Worm (Caenorhabditis elegans) whole organism, L4 larva: ENCODE measurements around the gene mff-1.
A peak's percentile ranks its signal among the peaks of the same experiment; 100 is the strongest.

Experiments used
- D1046.2 ChIP-seq: fragments of 200-800 bp; sonication (Bioruptor generic); IDR thresholded peaks from 2 replicates; pipeline ENCODE4 v1.3.6; 2022; ENCODE audit warnings: missing genetic modification characterization, missing compliant biosample characterization
- T26A8.4 ChIP-seq: fragments of 200-800 bp; sonication (Bioruptor generic); IDR thresholded peaks from 2 replicates; pipeline ENCODE4 v1.3.6; 2022; ENCODE audit warnings: missing genetic modification characterization, missing compliant biosample characterization
- ZK337.2 ChIP-seq: fragments of 200-800 bp; sonication (Bioruptor generic); IDR thresholded peaks from 2 replicates; pipeline ENCODE4 v1.3.6; 2022; ENCODE audit warnings: missing genetic modification reagents, missing genetic modification characterization, missing compliant biosample characterization
- arid-1 ChIP-seq: fragments of 200-800 bp; sonication (Bioruptor generic); conservative IDR thresholded peaks from 2 replicates; pipeline ENCODE4 v1.3.6; 2022; ENCODE audit warnings: missing genetic modification reagents, missing genetic modification characterization, missing compliant biosample characterization
- attf-4 ChIP-seq: sonication (generic microtip); optimal IDR thresholded peaks from 3 replicates; lab custom pipeline; 2017; ENCODE audit warnings: missing biosample characterization, missing genetic modification characterization
- ceh-20 ChIP-seq: fragments of 200-800 bp; sonication (Bioruptor generic); IDR thresholded peaks from 2 replicates; pipeline ENCODE4 v1.3.6; 2022; ENCODE audit warnings: missing genetic modification reagents, missing genetic modification characterization, missing compliant biosample characterization
- ceh-62 ChIP-seq: sonication (generic microtip); optimal IDR thresholded peaks from 2 replicates; lab custom pipeline; 2017; ENCODE audit warnings: missing biosample characterization, missing genetic modification characterization
- daf-12 ChIP-seq: fragments of 150-350 bp; optimal IDR thresholded peaks from 2 replicates; lab custom pipeline; 2014; ENCODE audit warnings: missing biosample characterization, missing genetic modification reagents, missing genetic modification characterization
- daf-16 ChIP-seq, 3 experiments: sonication (generic microtip); optimal IDR thresholded peaks; 2 replicates each; lab custom pipeline; 2016 to 2017; ENCODE audit warnings: missing genetic modification characterization in 3 of 3, missing genetic modification reagents in 3 of 3, mild to moderate bottlenecking in 2 of 3, missing compliant biosample characterization in 2 of 3, missing biosample characterization in 1 of 3, moderate library complexity in 1 of 3
- dmd-6 ChIP-seq: fragments of 200-800 bp; sonication (Bioruptor generic); IDR thresholded peaks from 2 replicates; pipeline ENCODE4 v1.3.6; 2022; ENCODE audit warnings: missing genetic modification reagents, missing genetic modification characterization, missing compliant biosample characterization
- dmd-9 ChIP-seq: fragments of 200-800 bp; sonication (Bioruptor generic); IDR thresholded peaks from 2 replicates; pipeline ENCODE4 v1.3.6; 2022; ENCODE audit warnings: missing genetic modification reagents, missing genetic modification characterization, missing compliant biosample characterization
- dpl-1 ChIP-seq: fragments of 150-350 bp; optimal IDR thresholded peaks from 2 replicates; lab custom pipeline; 2014; ENCODE audit warnings: missing biosample characterization, missing genetic modification reagents, missing genetic modification characterization
- duxl-1 ChIP-seq: sonication (generic microtip); optimal IDR thresholded peaks from 2 replicates; lab custom pipeline; 2016; ENCODE audit warnings: mild to moderate bottlenecking, missing genetic modification characterization, moderate library complexity, missing compliant biosample characterization; ENCODE audit not compliant: poor library complexity
- dve-1 ChIP-seq: sonication (generic microtip); optimal IDR thresholded peaks from 2 replicates; lab custom pipeline; 2017; ENCODE audit warnings: antibody characterized with exemption, mild to moderate bottlenecking, missing genetic modification characterization, missing compliant biosample characterization; ENCODE audit not compliant: insufficient read depth
- egl-43 ChIP-seq: fragments of 200-800 bp; sonication (Bioruptor generic); IDR thresholded peaks from 2 replicates; pipeline ENCODE4 v1.3.6; 2022; ENCODE audit warnings: missing genetic modification reagents, missing genetic modification characterization, missing compliant biosample characterization
- hlh-11 ChIP-seq: fragments of 200-800 bp; sonication (Bioruptor generic); optimal IDR thresholded peaks from 2 replicates; lab custom pipeline; 2018; ENCODE audit warnings: mild to moderate bottlenecking, missing genetic modification characterization, missing compliant biosample characterization
- lin-13 ChIP-seq: fragments of 150-350 bp; optimal IDR thresholded peaks from 2 replicates; lab custom pipeline; 2014; ENCODE audit warnings: missing biosample characterization, missing genetic modification reagents, missing genetic modification characterization
- lin-38 ChIP-seq: fragments of 200-800 bp; sonication (Bioruptor generic); IDR thresholded peaks from 2 replicates; pipeline ENCODE4 v1.3.6; 2022; ENCODE audit warnings: missing genetic modification reagents, missing genetic modification characterization, missing compliant biosample characterization
- lir-3 ChIP-seq: sonication (generic microtip); optimal IDR thresholded peaks from 2 replicates; lab custom pipeline; 2016; ENCODE audit warnings: mild to moderate bottlenecking, missing genetic modification characterization, missing compliant biosample characterization
- lsy-2 ChIP-seq, 2 experiments: fragments of 150-350 bp in 1 of 2; sonication (generic microtip) in 1 of 2; optimal IDR thresholded peaks; 2 replicates each; lab custom pipeline; 2014 to 2017; ENCODE audit warnings: missing biosample characterization in 2 of 2, missing genetic modification characterization in 2 of 2
- mdl-1 ChIP-seq, 2 experiments: fragments of 150-350 bp in 1 of 2; sonication (generic microtip) in 1 of 2; optimal IDR thresholded peaks; 2 replicates each; lab custom pipeline; 2014 to 2017; ENCODE audit warnings: missing biosample characterization in 2 of 2, missing genetic modification characterization in 2 of 2
- mep-1 ChIP-seq: fragments of 150-350 bp; sonication (generic microtip); optimal IDR thresholded peaks from 3 replicates; lab custom pipeline; 2014; ENCODE audit warnings: missing biosample characterization, missing genetic modification characterization
- mes-2 ChIP-seq: sonication (generic microtip); optimal IDR thresholded peaks from 2 replicates; lab custom pipeline; 2016; ENCODE audit warnings: missing genotype, mild to moderate bottlenecking, missing genetic modification characterization, missing compliant biosample characterization; ENCODE audit not compliant: poor library complexity, severe bottlenecking
- mxl-2 ChIP-seq: fragments of 200-800 bp; sonication (Bioruptor generic); conservative IDR thresholded peaks from 2 replicates; pipeline ENCODE4 v1.3.6; 2022; ENCODE audit warnings: missing genetic modification reagents, missing genetic modification characterization, missing compliant biosample characterization
- mxl-3 ChIP-seq: fragments of 200-800 bp; sonication (Bioruptor generic); optimal IDR thresholded peaks from 2 replicates; lab custom pipeline; 2018; ENCODE audit warnings: mild to moderate bottlenecking, missing genetic modification characterization, missing compliant biosample characterization
- nhr-102 ChIP-seq: sonication (generic microtip); optimal IDR thresholded peaks from 2 replicates; lab custom pipeline; 2016; ENCODE audit warnings: mild to moderate bottlenecking, missing genetic modification characterization, moderate library complexity, missing compliant biosample characterization
- nhr-28 ChIP-seq: fragments of 150-350 bp; optimal IDR thresholded peaks from 2 replicates; lab custom pipeline; 2014; ENCODE audit warnings: missing biosample characterization, missing genetic modification characterization
- nhr-41 ChIP-seq: fragments of 200-800 bp; sonication (Bioruptor generic); IDR thresholded peaks from 2 replicates; pipeline ENCODE4 v1.3.6; 2022; ENCODE audit warnings: missing genetic modification reagents, missing genetic modification characterization, missing compliant biosample characterization
- nhr-42 ChIP-seq: fragments of 200-800 bp; sonication (Bioruptor generic); IDR thresholded peaks from 2 replicates; pipeline ENCODE4 v1.3.6; 2022; ENCODE audit warnings: missing genetic modification characterization, missing compliant biosample characterization
- nhr-48 ChIP-seq: sonication (generic microtip); optimal IDR thresholded peaks from 2 replicates; lab custom pipeline; 2016; ENCODE audit warnings: mild to moderate bottlenecking, missing genetic modification characterization, missing compliant biosample characterization
- nhr-6 ChIP-seq: fragments of 150-350 bp; optimal IDR thresholded peaks from 2 replicates; lab custom pipeline; 2014; ENCODE audit warnings: missing biosample characterization, missing genetic modification characterization
- nhr-76 ChIP-seq: fragments of 150-350 bp; optimal IDR thresholded peaks from 2 replicates; lab custom pipeline; 2014; ENCODE audit warnings: missing biosample characterization, missing genetic modification characterization
- nhr-77 ChIP-seq: fragments of 150-350 bp; optimal IDR thresholded peaks from 2 replicates; lab custom pipeline; 2014; ENCODE audit warnings: missing biosample characterization, missing genetic modification characterization
- pha-4 ChIP-seq, 2 experiments: fragments of 150-350 bp in 1 of 2; fragments of 200-800 bp in 1 of 2; sonication (Bioruptor generic) in 1 of 2; IDR thresholded peaks in 1 of 2; optimal IDR thresholded peaks in 1 of 2; 2 replicates each; pipeline versions ENCODE4 v1.3.6 to Lab custom; 2014 to 2022; ENCODE audit warnings: missing genetic modification characterization in 2 of 2, missing genetic modification reagents in 2 of 2, missing biosample characterization in 1 of 2, missing compliant biosample characterization in 1 of 2
- php-3 ChIP-seq: fragments of 200-800 bp; sonication (Bioruptor generic); IDR thresholded peaks from 2 replicates; pipeline ENCODE4 v1.3.6; 2022; ENCODE audit warnings: missing genetic modification reagents, missing genetic modification characterization, missing compliant biosample characterization
- rbr-2 ChIP-seq: sonication (generic microtip); optimal IDR thresholded peaks from 2 replicates; lab custom pipeline; 2016; ENCODE audit warnings: missing genotype, missing genetic modification characterization, missing compliant biosample characterization
- spr-1 ChIP-seq: sonication (generic microtip); optimal IDR thresholded peaks from 2 replicates; lab custom pipeline; 2016; ENCODE audit warnings: mild to moderate bottlenecking, missing genetic modification characterization, missing compliant biosample characterization
- tra-1 ChIP-seq: fragments of 200-800 bp; sonication (Bioruptor generic); IDR thresholded peaks from 2 replicates; pipeline ENCODE4 v1.3.6; 2022; ENCODE audit warnings: missing genetic modification reagents, missing genetic modification characterization, missing compliant biosample characterization
- unc-130 ChIP-seq: sonication (generic microtip); optimal IDR thresholded peaks from 2 replicates; lab custom pipeline; 2016; ENCODE audit warnings: missing genetic modification reagents, missing genetic modification characterization, missing compliant biosample characterization
- unc-39 ChIP-seq: sonication (generic microtip); optimal IDR thresholded peaks from 2 replicates; lab custom pipeline; 2017; ENCODE audit warnings: missing biosample characterization, missing genetic modification characterization
- unc-62 ChIP-seq, 3 experiments: fragments of 150-350 bp in 1 of 3; sonication (generic microtip); optimal IDR thresholded peaks in 2 of 3; peaks in 1 of 3; 1 replicate in 1 of 3; 2 replicates in 2 of 3; lab custom pipeline; 2014 to 2017; ENCODE audit warnings: missing biosample characterization in 3 of 3, missing genetic modification characterization in 3 of 3, missing genetic modification reagents in 3 of 3, missing genotype in 1 of 3
- ztf-11 ChIP-seq: fragments of 150-350 bp; optimal IDR thresholded peaks from 2 replicates; lab custom pipeline; 2014; ENCODE audit warnings: missing biosample characterization, missing genetic modification characterization

mff-1 gene

DNA sequence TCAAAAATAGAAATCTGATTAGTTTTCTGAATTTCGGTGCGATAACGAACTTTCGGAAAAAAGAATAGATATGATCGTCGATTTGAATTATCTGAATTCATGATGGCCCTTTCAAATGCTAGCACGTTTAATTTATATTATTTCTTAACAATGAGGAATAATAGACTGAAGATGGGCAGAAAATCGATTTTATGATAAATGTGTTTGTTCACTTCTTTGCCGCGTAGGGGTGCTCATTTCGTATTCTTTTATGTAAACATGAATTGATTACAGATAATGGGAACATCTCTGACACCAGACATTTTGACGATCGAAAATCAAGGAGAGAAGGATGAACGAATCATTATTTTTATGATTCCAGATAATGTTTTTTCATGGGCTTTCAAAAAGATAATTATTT, 9.6 kb downstream of the mff-1 start, which contains the start of gene F11C1.9:
TSS of gene F11C1.9 (minus strand) at position 101 of the 400 bp plus-strand sequence.
- TF ChIP-seq daf-16 (GFP tag; optimal IDR thresholded peaks at IDR 0.05; lab: Kevin White, UChicago) (no peak), daf-16 (tag; optimal IDR thresholded peaks at IDR 0.05; lab: Kevin White, UChicago) (peak; percentile 79), ceh-20 (GFP tag; lab: Robert Waterston, UW) (no peak), dmd-9 (GFP tag; lab: Robert Waterston, UW) (no peak), mxl-2 (GFP tag; lab: Robert Waterston, UW) (no peak), lsy-2 (tag; optimal IDR thresholded peaks at IDR 0.05; lab: Kevin White, UChicago) (no peak), ZK337.2 (GFP tag; lab: Robert Waterston, UW) (no peak), lin-38 (GFP tag; lab: Robert Waterston, UW) (no peak)

DNA sequence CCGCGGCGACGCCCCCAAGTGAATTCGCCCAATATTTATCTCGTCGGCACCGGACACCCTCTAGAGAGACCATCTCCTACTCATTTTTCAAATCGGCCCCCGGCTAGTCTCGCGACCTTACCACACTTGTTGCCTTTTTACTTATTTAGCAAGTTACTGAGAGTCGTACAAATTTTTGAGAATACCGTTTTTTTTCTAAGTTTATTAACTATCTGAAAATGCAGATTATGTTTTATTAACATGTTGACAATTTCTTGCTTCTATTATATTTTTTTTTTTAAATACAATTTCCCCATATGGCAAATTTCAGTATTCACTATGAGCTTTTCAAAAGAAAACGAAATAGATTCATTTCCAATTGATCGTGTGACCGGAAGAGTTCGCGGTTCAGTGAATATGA, 10.2 kb downstream of the mff-1 start, which contains the start of the genes F11C1.4 and F11C1.10:
TSS of gene F11C1.4 (plus strand) at position 301 of the 400 bp plus-strand sequence.
TSS of gene F11C1.10 (plus strand) at position 309 of the 400 bp plus-strand sequence.
- TF ChIP-seq daf-12 (tag; lab: Kevin White, UChicago) (no peak), dmd-6 (no peak), nhr-76 (tag; lab: Kevin White, UChicago) (no peak), attf-4 (tag; lab: Kevin White, UChicago) (no peak), dve-1 (tag; lab: Kevin White, UChicago) (no peak), unc-130 (GFP tag; lab: Kevin White, UChicago) (no peak), nhr-6 (tag; lab: Kevin White, UChicago) (no peak), egl-43 (GFP tag; lab: Robert Waterston, UW) (no peak), unc-39 (tag; lab: Kevin White, UChicago) (no peak), lir-3 (no peak), pha-4 (GFP tag; IDR thresholded peaks at IDR 0.05; lab: Robert Waterston, UW) (no peak), pha-4 (tag; optimal IDR thresholded peaks at IDR 0.05; lab: Kevin White, UChicago) (no peak), D1046.2 (GFP tag; lab: Robert Waterston, UW) (no peak)

DNA sequence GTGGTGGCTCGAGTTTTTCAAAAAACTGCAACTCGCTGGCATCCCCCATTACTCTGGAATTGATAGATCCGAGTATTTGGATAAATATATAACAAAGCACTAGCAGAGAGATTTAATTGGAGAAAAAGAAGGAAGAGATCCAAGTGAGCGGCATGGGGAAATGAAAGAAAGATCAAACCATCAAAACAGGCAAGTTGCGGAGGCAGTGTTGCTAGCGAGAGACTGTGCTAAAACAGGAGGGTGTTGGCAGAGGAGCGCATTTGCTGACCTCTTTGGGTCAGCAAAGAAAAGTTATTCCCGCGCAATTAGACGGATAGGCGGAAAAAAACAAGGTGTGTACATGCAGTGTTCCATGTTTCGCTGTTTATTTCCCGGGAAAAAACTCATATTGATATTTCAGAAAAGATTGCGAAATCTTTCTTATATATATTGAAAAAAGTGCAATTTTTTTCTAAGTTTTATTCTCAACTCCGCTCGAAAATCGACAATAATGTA, 11.4 kb downstream of the mff-1 start, which contains the start of gene ppk-3:
TSS of gene ppk-3 (minus strand) at position 51 of the 495 bp plus-strand sequence.
- TF ChIP-seq nhr-102 (tag; lab: Kevin White, UChicago) (peak; percentile 13), arid-1 (0 out of 2 replicates have a peak, but pooled peaks have one; percentile 30), lsy-2 (tag; optimal IDR thresholded peaks at IDR 0.05; lab: Kevin White, UChicago) (peak; percentile 8 to 81), dmd-9 (GFP tag; lab: Robert Waterston, UW) (no peak), nhr-41 (GFP tag; lab: Robert Waterston, UW) (no peak), duxl-1 (tag; lab: Kevin White, UChicago) (peak; percentile 25), mxl-3 (GFP tag; lab: Kevin White, UChicago) (peak; percentile 72), mes-2 (tag; lab: Kevin White, UChicago) (peak; percentile 86), ceh-62 (no peak), rbr-2 (peak; percentile 62), nhr-77 (tag; lab: Kevin White, UChicago) (peak; percentile 62), dpl-1 (GFP tag; lab: Kevin White, UChicago) (peak; percentile 72), lin-13 (GFP tag; lab: Kevin White, UChicago) (peak; percentile 0), unc-62 (GFP tag; optimal IDR thresholded peaks at IDR 0.05 in 1 of 2; lab: Kevin White, UChicago) (peak in 1 of 2 experiments; percentile 79), unc-62 (tag; optimal IDR thresholded peaks at IDR 0.05; lab: Kevin White, UChicago) (no peak), dmd-6 (peak; percentile 56), nhr-48 (tag; lab: Kevin White, UChicago) (peak; percentile 16), nhr-28 (peak; percentile 70), dve-1 (tag; lab: Kevin White, UChicago) (peak; percentile 75), tra-1 (GFP tag; lab: Robert Waterston, UW) (peak; percentile 48; the same call in 1 of the 2 replicates), mep-1 (tag; lab: Kevin White, UChicago) (peak; percentile 79), mdl-1 (tag; optimal IDR thresholded peaks at IDR 0.05; lab: Kevin White, UChicago) (peak in 1 of 2 experiments; percentile 75), hlh-11 (peak; percentile 85), nhr-42 (GFP tag; lab: Robert Waterston, UW) (peak; percentile 47; the same call in 1 of the 2 replicates), lin-38 (GFP tag; lab: Robert Waterston, UW) (peak; percentile 96), T26A8.4 (GFP tag; lab: Robert Waterston, UW) (peak; percentile 58; the same call in 1 of the 2 replicates), php-3 (no peak), daf-16 (GFP tag; optimal IDR thresholded peaks at IDR 0.05; lab: Kevin White, UChicago) (peak in 1 of 2 experiments; percentile 60), daf-16 (tag; optimal IDR thresholded peaks at IDR 0.05; lab: Kevin White, UChicago) (peak; percentile 47), ztf-11 (tag; lab: Kevin White, UChicago) (no peak), ceh-20 (GFP tag; lab: Robert Waterston, UW) (peak; percentile 24; the same call in 1 of the 2 replicates), spr-1 (tag; lab: Kevin White, UChicago) (peak; percentile 9)
